Fruit fly (Drosophila melanogaster) whole organism, embryonic: ENCODE results near the gene wisp.

Experiments
- Aef1 ChIP-seq: fragments of 200-800 bp; sonication (Bioruptor generic); IDR thresholded peaks from 3 replicates; pipeline ENCODE4 v1.3.6; 2022; ENCODE audit warnings: missing biosample characterization, missing genetic modification characterization
- CG11085 ChIP-seq: fragments of 200-800 bp; sonication (Bioruptor generic); IDR thresholded peaks from 2 replicates; pipeline ENCODE4 v1.3.6; 2022; ENCODE audit warnings: missing biosample characterization, missing genetic modification characterization
- CG12391 ChIP-seq: fragments of 200-800 bp; sonication (Bioruptor generic); optimal IDR thresholded peaks from 3 replicates; lab custom pipeline; 2018; ENCODE audit warnings: missing biosample characterization, mild to moderate bottlenecking, missing genetic modification characterization, moderate library complexity
- CG12942 ChIP-seq: fragments of 200-800 bp; sonication (Bioruptor generic); optimal IDR thresholded peaks from 3 replicates; lab custom pipeline; 2016; ENCODE audit warnings: missing biosample characterization, missing genetic modification characterization
- CG13424 ChIP-seq: fragments of 200-800 bp; sonication (Bioruptor generic); optimal IDR thresholded peaks from 2 replicates; lab custom pipeline; 2019; ENCODE audit warnings: missing biosample characterization, mild to moderate bottlenecking, missing genetic modification characterization, moderate library complexity
- CG16815 ChIP-seq: fragments of 200-800 bp; sonication (Bioruptor generic); optimal IDR thresholded peaks from 3 replicates; lab custom pipeline; 2017; ENCODE audit warnings: missing biosample characterization, mild to moderate bottlenecking, missing genetic modification characterization
- CG18476 ChIP-seq: fragments of 200-800 bp; sonication (Bioruptor generic); optimal IDR thresholded peaks from 2 replicates; lab custom pipeline; 2016; ENCODE audit warnings: missing biosample characterization, mild to moderate bottlenecking, missing genetic modification characterization
- CG18619 ChIP-seq: fragments of 200-800 bp; sonication (Bioruptor generic); optimal IDR thresholded peaks from 3 replicates; lab custom pipeline; 2017; ENCODE audit warnings: missing biosample characterization, mild to moderate bottlenecking, missing genetic modification characterization
- CG2712 ChIP-seq: fragments of 200-800 bp; optimal IDR thresholded peaks from 3 replicates; lab custom pipeline; 2019; ENCODE audit warnings: missing biosample characterization, mild to moderate bottlenecking, missing genetic modification characterization, moderate library complexity
- CG30020 ChIP-seq: fragments of 200-800 bp; optimal IDR thresholded peaks from 2 replicates; lab custom pipeline; 2019; ENCODE audit warnings: missing biosample characterization, mild to moderate bottlenecking, missing genetic modification characterization, moderate library complexity
- CG30403 ChIP-seq: fragments of 200-800 bp; sonication (Bioruptor generic); optimal IDR thresholded peaks from 3 replicates; lab custom pipeline; 2016; ENCODE audit warnings: missing biosample characterization, missing genetic modification characterization
- CG3065 ChIP-seq: fragments of 200-800 bp; sonication (Bioruptor generic); optimal IDR thresholded peaks from 2 replicates; lab custom pipeline; 2016; ENCODE audit warnings: missing biosample characterization, missing genetic modification characterization
- CG31388 ChIP-seq: fragments of 200-800 bp; sonication (Bioruptor generic); optimal IDR thresholded peaks from 2 replicates; lab custom pipeline; 2016; ENCODE audit warnings: missing biosample characterization, missing genetic modification characterization
- CG3163 ChIP-seq: fragments of 200-800 bp; sonication (Bioruptor generic); optimal IDR thresholded peaks from 3 replicates; lab custom pipeline; 2016; ENCODE audit warnings: missing biosample characterization, missing genetic modification characterization
- CG3995 ChIP-seq: fragments of 200-800 bp; sonication (Bioruptor generic); optimal IDR thresholded peaks from 3 replicates; lab custom pipeline; 2016; ENCODE audit warnings: missing biosample characterization, missing genetic modification characterization
- CG8290 ChIP-seq, 3 experiments: fragments of 200-800 bp; sonication (Bioruptor generic); optimal IDR thresholded peaks; 2 replicates each; lab custom pipeline; 2016 to 2019; ENCODE audit warnings: missing biosample characterization in 3 of 3, missing genetic modification characterization in 3 of 3, mild to moderate bottlenecking in 2 of 3, moderate library complexity in 1 of 3
- CkIIα-i1 ChIP-seq: fragments of 200-800 bp; sonication (Bioruptor generic); IDR thresholded peaks from 2 replicates; pipeline ENCODE4 v1.3.6; 2022; ENCODE audit warnings: missing biosample characterization, missing genetic modification characterization
- Dbx ChIP-seq: fragments of 200-800 bp; sonication (Bioruptor generic); IDR thresholded peaks from 3 replicates; pipeline ENCODE4 v1.3.6; 2022; ENCODE audit warnings: missing biosample characterization, missing genetic modification characterization
- Doc3 ChIP-seq: fragments of 200-800 bp; sonication (Bioruptor generic); IDR thresholded peaks from 3 replicates; pipeline ENCODE4 v1.3.6; 2022; ENCODE audit warnings: missing biosample characterization, missing genetic modification characterization; ENCODE audit not compliant: partially characterized antibody
- E2f1 ChIP-seq: fragments of 200-800 bp; sonication (Bioruptor generic); IDR thresholded peaks from 2 replicates; pipeline ENCODE4 v1.3.6; 2022; ENCODE audit warnings: missing biosample characterization, missing genetic modification characterization
- Fer3 ChIP-seq: fragments of 200-800 bp; sonication (Bioruptor generic); optimal IDR thresholded peaks from 2 replicates; lab custom pipeline; 2018; ENCODE audit warnings: missing biosample characterization, mild to moderate bottlenecking, missing genetic modification characterization, moderate library complexity
- Hand ChIP-seq: fragments of 200-800 bp; sonication (Bioruptor generic); optimal IDR thresholded peaks from 2 replicates; lab custom pipeline; 2017; ENCODE audit warnings: mild to moderate bottlenecking, missing biosample characterization, missing genetic modification reagents, missing genetic modification characterization
- Kr ChIP-seq: fragments of 200-800 bp; sonication (Bioruptor generic); optimal IDR thresholded peaks from 2 replicates; lab custom pipeline; 2017; ENCODE audit warnings: missing biosample characterization, mild to moderate bottlenecking, missing genetic modification characterization
- MTF-1 ChIP-seq: fragments of 200-800 bp; sonication (Bioruptor generic); optimal IDR thresholded peaks from 2 replicates; lab custom pipeline; 2018; ENCODE audit warnings: missing biosample characterization, mild to moderate bottlenecking, missing genetic modification characterization, borderline replicate concordance
- Mrtf ChIP-seq: fragments of 200-800 bp; sonication (Bioruptor generic); IDR thresholded peaks from 3 replicates; pipeline ENCODE4 v1.3.6; 2022; ENCODE audit warnings: missing biosample characterization, missing genetic modification characterization
- Stat92E ChIP-seq, 3 experiments: fragments of >200 bp in 2 of 3; fragments of 200-800 bp in 1 of 3; sonication (Bioruptor generic) in 1 of 3; optimal IDR thresholded peaks; 2 replicates each; lab custom pipeline; 2017 to 2019; ENCODE audit warnings: missing biosample characterization in 3 of 3, missing genetic modification characterization in 3 of 3, mild to moderate bottlenecking in 1 of 3, moderate library complexity in 1 of 3
- Trl ChIP-seq, 3 experiments: fragments of >200 bp in 2 of 3; fragments of 200-800 bp in 1 of 3; sonication (Bioruptor generic) in 1 of 3; optimal IDR thresholded peaks; 2 replicates in 1 of 3; 3 replicates in 2 of 3; lab custom pipeline; 2016 to 2017; ENCODE audit warnings: missing biosample characterization in 1 of 3, missing genetic modification characterization in 1 of 3
- amos ChIP-seq: fragments of 200-800 bp; sonication (Bioruptor generic); IDR thresholded peaks from 2 replicates; pipeline ENCODE4 v1.3.6; 2022; ENCODE audit warnings: missing biosample characterization, missing genetic modification characterization; ENCODE audit not compliant: partially characterized antibody
- ase ChIP-seq: fragments of 200-800 bp; sonication (Bioruptor generic); IDR thresholded peaks from 3 replicates; pipeline ENCODE4 v1.3.6; 2022; ENCODE audit warnings: missing biosample characterization, missing genetic modification characterization
- bsh ChIP-seq, 2 experiments: fragments of 200-800 bp; sonication (Bioruptor generic); optimal IDR thresholded peaks; 2 replicates each; lab custom pipeline; 2017 to 2018; ENCODE audit warnings: mild to moderate bottlenecking in 2 of 2, missing biosample characterization in 2 of 2, missing genetic modification characterization in 2 of 2, moderate library complexity in 1 of 2
- btn ChIP-seq: fragments of 200-800 bp; sonication (Bioruptor generic); optimal IDR thresholded peaks from 2 replicates; lab custom pipeline; 2016; ENCODE audit warnings: missing biosample characterization, missing genetic modification characterization
- cas ChIP-seq: fragments of 200-800 bp; sonication (Bioruptor generic); IDR thresholded peaks from 2 replicates; pipeline ENCODE4 v1.3.6; 2022; ENCODE audit warnings: missing biosample characterization, missing genetic modification characterization
- crp ChIP-seq, 2 experiments: fragments of 200-800 bp; sonication (Bioruptor generic); optimal IDR thresholded peaks; 2 replicates in 1 of 2; 3 replicates in 1 of 2; lab custom pipeline; 2017; ENCODE audit warnings: missing biosample characterization in 2 of 2, missing genetic modification characterization in 2 of 2, mild to moderate bottlenecking in 1 of 2, moderate library complexity in 1 of 2
- exex ChIP-seq: fragments of 200-800 bp; sonication (Bioruptor generic); optimal IDR thresholded peaks from 4 replicates; lab custom pipeline; 2018; ENCODE audit warnings: missing biosample characterization, mild to moderate bottlenecking, missing genetic modification characterization, moderate library complexity
- fd102C ChIP-seq: fragments of 200-800 bp; sonication (Bioruptor generic); optimal IDR thresholded peaks from 2 replicates; lab custom pipeline; 2018; ENCODE audit warnings: missing biosample characterization, mild to moderate bottlenecking, missing genetic modification characterization, moderate library complexity
- kay ChIP-seq: fragments of 200-800 bp; sonication (Bioruptor generic); optimal IDR thresholded peaks from 2 replicates; lab custom pipeline; 2016; ENCODE audit warnings: missing biosample characterization, missing genetic modification characterization
- knrl ChIP-seq: fragments of 200-800 bp; sonication (Bioruptor generic); IDR thresholded peaks from 3 replicates; pipeline ENCODE4 v1.3.6; 2022; ENCODE audit warnings: missing biosample characterization, missing genetic modification characterization; ENCODE audit not compliant: partially characterized antibody
- lab ChIP-seq: fragments of 200-800 bp; sonication (Bioruptor generic); optimal IDR thresholded peaks from 3 replicates; lab custom pipeline; 2017; ENCODE audit warnings: missing biosample characterization, missing genetic modification characterization, mild to moderate bottlenecking, moderate library complexity, missing genetic modification reagents
- onecut ChIP-seq: fragments of 200-800 bp; sonication (Bioruptor generic); IDR thresholded peaks from 2 replicates; pipeline ENCODE4 v1.3.6; 2022; ENCODE audit warnings: missing biosample characterization, missing genetic modification characterization
- otp ChIP-seq: fragments of 200-800 bp; sonication (Bioruptor generic); IDR thresholded peaks from 3 replicates; pipeline ENCODE4, ENCODE4 v1.3.6; 2022; ENCODE audit warnings: missing biosample characterization, missing genetic modification characterization
- seq ChIP-seq: fragments of 200-800 bp; sonication (Bioruptor generic); IDR thresholded peaks from 2 replicates; pipeline ENCODE4 v1.3.6; 2022; ENCODE audit warnings: missing biosample characterization, missing genetic modification characterization
- shn ChIP-seq: fragments of 200-800 bp; sonication (Bioruptor generic); optimal IDR thresholded peaks from 3 replicates; lab custom pipeline; 2016; ENCODE audit warnings: missing biosample characterization, missing genetic modification characterization
- tgo ChIP-seq: fragments of 200-800 bp; sonication (Bioruptor generic); IDR thresholded peaks from 3 replicates; pipeline ENCODE4 v1.3.6; 2022; ENCODE audit warnings: missing biosample characterization, missing genetic modification characterization
- tio ChIP-seq: fragments of 200-800 bp; sonication (Bioruptor generic); optimal IDR thresholded peaks from 2 replicates; lab custom pipeline; 2017; ENCODE audit warnings: missing biosample characterization, missing genetic modification characterization, inconsistent platforms
- tx ChIP-seq: fragments of 200-800 bp; sonication (Bioruptor generic); optimal IDR thresholded peaks from 2 replicates; lab custom pipeline; 2016; ENCODE audit warnings: missing biosample characterization, missing genetic modification characterization
- unc-4 ChIP-seq: fragments of 200-800 bp; sonication (Bioruptor generic); IDR thresholded peaks from 2 replicates; pipeline ENCODE4 v1.3.6; 2022; ENCODE audit warnings: missing biosample characterization, missing genetic modification characterization; ENCODE audit not compliant: partially characterized antibody
- yki ChIP-seq: fragments of >200 bp; optimal IDR thresholded peaks from 3 replicates; lab custom pipeline; 2018
- z ChIP-seq: fragments of 200-800 bp; sonication (Bioruptor generic); IDR thresholded peaks from 3 replicates; pipeline ENCODE4 v1.3.6; 2022; ENCODE audit warnings: missing biosample characterization, missing genetic modification characterization

The wisp gene

dm6 chrX:11854758-11855465 is 38.8 kb upstream of the wisp start, which contains the start of the genes CG10347 and ATP7 (continued):
- TF ChIP-seq kay (GFP tag; lab: Kevin White, UChicago) (peak; percentile 27), yki (lab: Kevin White, UChicago) (no peak), tgo (no peak), CG12391 (tag; lab: Kevin White, UChicago) (peak; percentile 59), E2f1 (GFP tag; lab: Robert Waterston, UW) (no peak), CG18476 (peak; percentile 98), bsh (GFP tag; optimal IDR thresholded peaks at IDR 0.05; lab: Kevin White, UChicago) (no peak), tio (GFP tag; lab: Kevin White, UChicago) (no peak), ase (no peak), Hand (no peak), unc-4 (peak; percentile 93), knrl (GFP tag; lab: Robert Waterston, UW) (peak; percentile 93), CG11085 (no peak), tx (GFP tag; lab: Kevin White, UChicago) (peak; percentile 13), CkIIα-i1 (no peak), amos (GFP tag; lab: Robert Waterston, UW) (peak; percentile 86), CG3995 (peak; percentile 94), CG13424 (peak; percentile 43), Trl (optimal IDR thresholded peaks at IDR 0.05; lab: Kevin White, UChicago) (no peak), Trl (GFP tag; optimal IDR thresholded peaks at IDR 0.05; lab: Kevin White, UChicago) (peak; percentile 2), CG18619 (GFP tag; lab: Kevin White, UChicago) (no peak), fd102C (GFP tag; lab: Kevin White, UChicago) (no peak), Dbx (GFP tag; lab: Robert Waterston, UW) (0 out of 3 replicates have a peak, but pooled peaks have one; percentile 13), CG30020 (tag; lab: Kevin White, UChicago) (peak; percentile 42), otp (GFP tag; lab: Robert Waterston, UW) (no peak), MTF-1 (GFP tag; lab: Kevin White, UChicago) (peak; percentile 92), Doc3 (GFP tag; lab: Robert Waterston, UW) (peak; percentile 91), CG2712 (peak; percentile 44), seq (no peak), CG3163 (GFP tag; lab: Kevin White, UChicago) (peak; percentile 37), Stat92E (GFP tag; optimal IDR thresholded peaks at IDR 0.05; lab: Kevin White, UChicago) (peak in 1 of 3 experiments; percentile 21), btn (GFP tag; lab: Kevin White, UChicago) (no peak), CG8290 (GFP tag; optimal IDR thresholded peaks at IDR 0.05; lab: Kevin White, UChicago) (no peak), CG8290 (tag; optimal IDR thresholded peaks at IDR 0.05; lab: Kevin White, UChicago) (peak in 1 of 2 experiments; percentile 35), cas (GFP tag; lab: Robert Waterston, UW) (no peak), CG3065 (GFP tag; lab: Kevin White, UChicago) (no peak), Kr (GFP tag; lab: Kevin White, UChicago) (no peak), onecut (GFP tag; lab: Robert Waterston, UW) (no peak), crp (GFP tag; optimal IDR thresholded peaks at IDR 0.05; lab: Kevin White, UChicago) (peak in 1 of 2 experiments; percentile 72), Fer3 (no peak), CG31388 (GFP tag; lab: Kevin White, UChicago) (no peak), lab (GFP tag; lab: Kevin White, UChicago) (peak; percentile 40), CG16815 (GFP tag; lab: Kevin White, UChicago) (no peak), exex (peak; percentile 16), shn (GFP tag; lab: Kevin White, UChicago) (peak; percentile 18), z (GFP tag; lab: Robert Waterston, UW) (no peak), CG12942 (GFP tag; lab: Kevin White, UChicago) (no peak), CG30403 (GFP tag; lab: Kevin White, UChicago) (peak; percentile 62), Aef1 (GFP tag; lab: Robert Waterston, UW) (no peak), Mrtf (GFP tag; lab: Robert Waterston, UW) (no peak)
